Worm (Caenorhabditis elegans): ENCODE results near the gene dsl-6.

Gene dsl-6

DNA sequence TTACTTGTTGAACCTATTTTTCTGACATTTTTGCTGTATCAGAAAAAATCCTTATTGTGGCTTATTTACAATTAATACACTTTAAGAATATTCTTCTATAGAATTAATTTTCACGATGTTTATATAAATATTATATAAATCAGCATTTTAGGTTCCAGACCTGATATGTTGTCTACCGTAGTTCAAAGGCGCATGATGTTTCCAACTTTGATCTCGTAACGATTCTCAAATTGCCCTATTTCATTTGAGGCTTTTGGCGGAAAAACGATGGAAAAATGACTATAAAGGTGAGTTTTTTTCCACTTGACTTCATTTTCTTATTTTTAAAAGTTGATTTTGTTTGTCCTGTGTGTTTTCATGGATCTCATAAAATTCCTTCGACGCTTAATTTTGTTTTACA lies 12.0 kb upstream of the dsl-6 start, which contains the start of gene gfat-2:
gfat-2 (plus strand) TSS at position 145 of the 400 bp plus-strand sequence.
- TF ChIP-seq cog-1 (tag; optimal IDR thresholded peaks at IDR 0.05) = no peak
- no peak for TF ChIP-seq ztf-23 (GFP tag; IDR thresholded peaks at IDR 0.05)
- TF ChIP-seq ztf-29 (GFP tag; IDR thresholded peaks at IDR 0.05) = no peak
- no peak for TF ChIP-seq T22C8.4 (GFP tag; IDR thresholded peaks at IDR 0.05)
- TF ChIP-seq tab-1 (GFP tag; IDR thresholded peaks at IDR 0.05) = no peak
- no peak for TF ChIP-seq klf-2 (GFP tag; conservative IDR thresholded peaks at IDR 0.05)

DNA sequence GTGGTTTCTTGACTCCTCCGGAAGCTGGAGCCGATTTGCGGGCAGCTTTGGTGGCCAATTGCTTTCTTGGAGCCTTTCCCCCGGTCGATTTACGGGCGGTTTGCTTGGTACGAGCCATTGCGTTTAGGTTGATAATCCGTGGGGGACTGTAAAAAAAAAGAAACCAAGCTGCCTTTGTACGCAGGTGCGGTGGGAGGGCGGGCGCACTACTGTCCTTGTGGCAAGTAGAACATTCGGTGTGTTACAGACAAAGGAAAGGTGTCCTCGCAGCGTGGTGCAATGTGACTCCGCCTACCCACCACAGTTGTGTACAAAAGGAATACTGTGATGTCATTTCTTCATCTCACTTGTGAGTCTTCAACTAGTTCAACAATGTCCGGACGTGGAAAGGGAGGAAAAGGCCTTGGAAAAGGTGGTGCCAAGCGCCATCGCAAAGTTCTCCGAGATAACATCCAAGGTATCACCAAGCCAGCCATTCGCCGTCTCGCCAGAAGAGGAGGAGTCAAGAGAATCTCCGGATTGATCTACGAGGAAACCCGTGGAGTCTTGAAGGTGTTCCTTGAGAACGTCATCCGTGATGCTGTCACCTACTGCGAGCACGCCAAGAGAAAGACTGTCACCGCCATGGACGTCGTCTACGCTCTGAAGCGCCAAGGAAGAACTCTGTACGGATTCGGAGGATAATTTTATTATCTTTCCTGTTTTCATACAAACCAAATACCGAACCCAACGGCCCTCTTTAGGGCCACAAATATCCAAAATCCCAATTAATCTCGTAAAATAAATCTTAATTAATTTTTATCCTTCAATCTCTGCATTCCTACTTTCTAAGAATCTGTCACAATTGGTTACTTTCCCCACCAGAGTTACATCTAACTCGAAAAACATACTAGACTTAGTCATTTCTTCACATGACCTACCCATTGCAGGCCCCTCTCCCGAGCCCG lies 8.9 kb upstream of the dsl-6 start, which contains the start of the genes his-63 and his-64:
his-63 (minus strand) TSS at position 118 of the 947 bp plus-strand sequence.
his-64 (plus strand) TSS at position 373 of the 947 bp plus-strand sequence.
- TF ChIP-seq ztf-23 (GFP tag; IDR thresholded peaks at IDR 0.05) = peak; percentile 57; the same call in 1 of the 2 replicates

DNA sequence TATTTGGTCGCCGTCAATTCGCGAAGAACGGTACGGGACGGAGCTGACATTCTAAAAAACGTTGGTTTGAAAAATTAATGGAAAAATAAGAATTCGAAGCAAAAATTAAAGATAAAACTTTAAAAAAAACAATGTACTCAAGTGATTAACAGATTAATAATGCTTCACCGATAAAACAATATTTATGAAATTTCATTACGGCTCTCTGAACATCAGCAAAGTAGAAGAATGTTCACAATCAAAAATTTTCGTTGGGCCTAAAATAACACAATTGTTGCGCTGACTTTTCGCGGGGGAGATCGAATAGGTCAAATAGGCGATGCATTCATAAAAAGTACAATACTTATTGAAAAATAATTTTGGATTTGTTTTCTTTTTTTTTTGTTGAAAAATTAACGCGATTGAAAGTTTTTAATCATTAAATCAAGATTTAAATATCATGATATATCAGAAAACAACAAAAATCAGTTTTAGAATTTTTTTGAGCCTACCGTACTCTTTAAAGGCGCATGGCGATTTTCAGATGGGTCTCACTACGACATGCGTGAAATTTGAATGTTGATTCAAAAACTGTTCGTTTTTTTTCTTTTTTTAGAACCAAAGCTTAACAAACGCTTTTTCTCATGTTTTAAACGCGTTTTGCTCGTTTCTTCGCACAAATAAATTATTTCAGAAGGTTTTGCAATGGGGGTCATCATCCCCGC lies 5.3 kb upstream of the dsl-6 start, which contains the start of the genes memi-3 and cyp-31A2:
memi-3 (minus strand) TSS at position 51 of the 704 bp plus-strand sequence.
cyp-31A2 (plus strand) TSS at position 674 of the 704 bp plus-strand sequence.
- no peak for TF ChIP-seq ztf-23 (GFP tag; IDR thresholded peaks at IDR 0.05)
- no peak for TF ChIP-seq med-1 (GFP tag; optimal IDR thresholded peaks at IDR 0.05; ENCODE audit: insufficient read depth)
- TF ChIP-seq tab-1 (GFP tag; IDR thresholded peaks at IDR 0.05) = no peak
- no peak for TF ChIP-seq ztf-29 (GFP tag; IDR thresholded peaks at IDR 0.05)
- TF ChIP-seq cog-1 (tag; optimal IDR thresholded peaks at IDR 0.05) = no peak
- TF ChIP-seq klf-2 (GFP tag; conservative IDR thresholded peaks at IDR 0.05) = no peak
- TF ChIP-seq T22C8.4 (GFP tag; IDR thresholded peaks at IDR 0.05) = no peak
- no peak for TF ChIP-seq flt-1 (GFP tag; IDR thresholded peaks at IDR 0.05)
- TF ChIP-seq ref-1 (GFP tag; conservative IDR thresholded peaks at IDR 0.05) = no peak

DNA sequence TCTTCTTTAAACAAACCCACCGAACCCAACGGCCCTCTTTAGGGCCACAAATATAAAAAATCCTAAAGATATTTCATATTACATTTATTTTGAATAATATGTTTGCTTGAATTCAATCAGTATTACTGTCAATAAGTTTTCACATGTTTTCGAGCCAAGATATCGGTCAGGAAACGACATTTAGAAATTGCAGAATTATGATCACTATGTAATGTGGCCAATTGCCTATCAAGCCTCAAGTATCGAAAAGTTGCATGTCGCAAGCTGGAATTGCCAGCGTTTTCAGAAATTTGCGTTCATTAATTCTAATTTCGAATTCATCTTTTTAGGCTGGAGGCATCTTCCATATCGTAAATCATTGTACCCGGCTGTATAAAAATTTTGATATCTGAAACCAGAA lies 3.4 kb upstream of the dsl-6 start:
- TF ChIP-seq tab-1 (GFP tag; IDR thresholded peaks at IDR 0.05) = no peak
- no peak for TF ChIP-seq ztf-23 (GFP tag; IDR thresholded peaks at IDR 0.05)
- TF ChIP-seq cog-1 (tag; optimal IDR thresholded peaks at IDR 0.05) = no peak
- no peak for TF ChIP-seq klf-2 (GFP tag; conservative IDR thresholded peaks at IDR 0.05)
- no peak for TF ChIP-seq ref-1 (GFP tag; conservative IDR thresholded peaks at IDR 0.05)
- TF ChIP-seq T22C8.4 (GFP tag; IDR thresholded peaks at IDR 0.05) = no peak
- TF ChIP-seq med-1 (GFP tag; optimal IDR thresholded peaks at IDR 0.05; ENCODE audit: insufficient read depth) = no peak

DNA sequence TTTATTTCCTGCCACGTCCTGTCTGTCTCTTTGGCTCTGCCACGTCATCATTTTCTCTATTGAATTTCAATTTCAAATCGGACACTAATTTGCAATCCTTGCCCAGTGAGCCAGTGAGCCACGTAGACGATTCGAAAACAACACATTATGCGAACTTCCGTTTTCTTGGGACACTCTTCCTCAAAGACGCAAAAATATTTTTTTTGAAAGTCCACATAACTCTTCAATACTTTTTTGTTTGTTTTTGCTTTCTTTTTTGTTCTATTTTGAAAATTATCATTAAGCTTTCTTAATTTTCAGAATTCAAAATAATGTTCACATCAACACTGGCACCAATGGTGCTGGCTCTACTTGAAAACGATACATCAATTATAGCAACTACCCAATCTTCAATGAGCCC lies 3.9 kb downstream of the dsl-6 start, which contains the start of gene tag-89:
tag-89 (plus strand) TSS at position 301 of the 400 bp plus-strand sequence.
- no peak for TF ChIP-seq ztf-23 (GFP tag; IDR thresholded peaks at IDR 0.05)
- no peak for TF ChIP-seq flt-1 (GFP tag; IDR thresholded peaks at IDR 0.05)
- TF ChIP-seq tab-1 (GFP tag; IDR thresholded peaks at IDR 0.05) = no peak
- no peak for TF ChIP-seq med-1 (GFP tag; optimal IDR thresholded peaks at IDR 0.05; ENCODE audit: insufficient read depth)
- TF ChIP-seq T22C8.4 (GFP tag; IDR thresholded peaks at IDR 0.05) = no peak
- TF ChIP-seq cog-1 (tag; optimal IDR thresholded peaks at IDR 0.05) = no peak
- TF ChIP-seq ztf-29 (GFP tag; IDR thresholded peaks at IDR 0.05) = no peak
- TF ChIP-seq klf-2 (GFP tag; conservative IDR thresholded peaks at IDR 0.05) = no peak

DNA sequence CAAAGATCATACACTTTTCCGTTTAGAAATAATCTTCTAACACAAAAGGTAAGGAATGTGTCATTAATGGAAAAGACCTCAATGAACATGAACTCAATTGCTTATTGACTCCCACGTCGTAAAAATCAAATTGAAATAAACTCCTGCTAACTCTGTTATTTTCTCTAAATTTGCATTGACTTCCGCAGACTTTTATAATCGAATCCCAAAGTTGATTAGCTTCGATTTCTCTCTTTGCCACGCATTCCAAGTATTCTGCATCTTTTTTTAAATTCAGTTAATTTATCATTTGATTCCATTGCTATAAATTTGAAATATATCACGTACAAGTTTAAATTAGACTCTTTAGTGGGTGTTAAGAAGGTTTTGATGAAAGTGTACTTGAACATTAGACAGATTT lies 9.4 kb downstream of the dsl-6 start:
- TF ChIP-seq cog-1 (tag; optimal IDR thresholded peaks at IDR 0.05) (no peak), ztf-23 (GFP tag; IDR thresholded peaks at IDR 0.05) (no peak), tab-1 (GFP tag; IDR thresholded peaks at IDR 0.05) (no peak), flt-1 (GFP tag; IDR thresholded peaks at IDR 0.05) (no peak), med-1 (GFP tag; optimal IDR thresholded peaks at IDR 0.05; ENCODE audit: insufficient read depth) (no peak), ref-1 (GFP tag; conservative IDR thresholded peaks at IDR 0.05) (no peak), klf-2 (GFP tag; conservative IDR thresholded peaks at IDR 0.05) (no peak), T22C8.4 (GFP tag; IDR thresholded peaks at IDR 0.05) (no peak), ztf-29 (GFP tag; IDR thresholded peaks at IDR 0.05) (no peak)

DNA sequence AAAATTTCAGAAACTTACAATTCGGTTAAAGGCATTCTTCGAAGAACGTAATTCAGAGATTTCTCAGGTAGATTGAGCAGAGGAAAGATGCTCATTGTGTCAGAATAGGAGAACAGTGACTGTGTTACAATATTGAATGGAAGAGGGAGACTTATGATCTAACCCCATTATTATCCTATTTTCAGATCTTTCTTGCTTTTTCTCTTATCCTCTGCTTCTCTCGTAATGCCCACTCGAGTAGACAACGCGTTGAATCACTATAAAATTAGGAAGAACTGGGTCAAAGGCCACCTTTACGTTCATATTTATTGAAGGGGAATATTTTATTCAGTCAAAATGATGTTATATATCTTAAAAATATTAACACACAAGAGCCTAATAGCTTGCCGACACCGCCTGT lies 18.9 kb downstream of the dsl-6 start, which contains the start of gene fbxb-76:
fbxb-76 (minus strand) TSS at position 101 of the 400 bp plus-strand sequence.
- TF ChIP-seq flt-1 (GFP tag; IDR thresholded peaks at IDR 0.05) (no peak), cog-1 (tag; optimal IDR thresholded peaks at IDR 0.05) (no peak), ztf-29 (GFP tag; IDR thresholded peaks at IDR 0.05) (no peak), ztf-23 (GFP tag; IDR thresholded peaks at IDR 0.05) (no peak), tab-1 (GFP tag; IDR thresholded peaks at IDR 0.05) (no peak), med-1 (GFP tag; optimal IDR thresholded peaks at IDR 0.05; ENCODE audit: insufficient read depth) (no peak), ref-1 (GFP tag; conservative IDR thresholded peaks at IDR 0.05) (no peak)

DNA sequence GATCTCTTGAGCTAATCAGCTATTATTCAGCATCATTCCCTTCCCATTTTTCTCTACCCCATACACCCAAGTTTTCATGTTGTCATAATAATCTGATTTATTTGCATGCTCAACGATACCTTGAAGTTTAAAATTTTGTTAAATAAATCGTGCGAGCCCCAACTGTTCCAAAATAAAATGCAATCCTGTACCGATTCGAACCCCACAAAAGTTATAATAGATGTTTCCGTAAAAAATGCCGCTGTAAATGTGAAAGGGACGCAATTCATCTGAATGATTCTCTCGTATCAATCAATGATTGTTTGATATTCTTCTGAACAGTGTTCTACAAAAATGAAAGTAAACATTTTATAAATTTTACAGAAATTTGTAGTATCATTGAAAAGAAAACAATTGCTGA lies 20.7 kb downstream of the dsl-6 start:
- no peak for TF ChIP-seq med-1 (GFP tag; optimal IDR thresholded peaks at IDR 0.05; ENCODE audit: insufficient read depth)
- TF ChIP-seq klf-2 (GFP tag; conservative IDR thresholded peaks at IDR 0.05) = no peak

DNA sequence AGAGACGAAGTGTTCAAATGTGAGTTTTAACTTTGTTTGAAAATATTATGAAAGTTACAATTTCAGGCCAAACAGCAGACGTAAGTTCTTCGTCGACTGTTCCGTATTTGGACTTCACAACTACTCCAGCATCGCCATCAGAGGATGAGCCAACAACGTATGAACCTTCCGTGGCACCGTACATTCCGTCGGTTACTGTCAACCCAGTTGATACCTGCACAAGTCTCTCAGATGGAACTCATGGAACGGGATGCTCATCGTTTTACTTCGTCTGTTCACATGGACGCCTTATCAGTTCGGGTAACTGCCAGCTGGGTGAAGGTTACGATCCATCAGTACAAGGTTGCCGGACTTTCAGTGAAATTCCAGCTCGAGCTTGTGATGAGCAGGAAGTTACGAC lies 22.4 kb downstream of the dsl-6 start:
- TF ChIP-seq cog-1 (tag; optimal IDR thresholded peaks at IDR 0.05) (no peak), T22C8.4 (GFP tag; IDR thresholded peaks at IDR 0.05) (no peak), tab-1 (GFP tag; IDR thresholded peaks at IDR 0.05) (no peak), ztf-29 (GFP tag; IDR thresholded peaks at IDR 0.05) (no peak), klf-2 (GFP tag; conservative IDR thresholded peaks at IDR 0.05) (no peak), ref-1 (GFP tag; conservative IDR thresholded peaks at IDR 0.05) (no peak), med-1 (GFP tag; optimal IDR thresholded peaks at IDR 0.05; ENCODE audit: insufficient read depth) (no peak), flt-1 (GFP tag; IDR thresholded peaks at IDR 0.05) (no peak), ztf-23 (GFP tag; IDR thresholded peaks at IDR 0.05) (no peak)

Data from whole organism, midembryonic.